Fruit fly (Drosophila melanogaster): ENCODE measurements around the gene gammaSnap2.

Gene gammaSnap2

dm6 chr3R:10134341-10134668 is 13.1 kb upstream of the gammaSnap2 start (continued):
- TF ChIP-seq croc (GFP tag; conservative IDR thresholded peaks at IDR 0.05) = no peak
- peak; percentile 51; the same call in 1 of the 2 replicates for TF ChIP-seq slbo (GFP tag; IDR thresholded peaks at IDR 0.05)
- no peak for TF ChIP-seq pita (GFP tag; optimal IDR thresholded peaks at IDR 0.05)
- no peak for TF ChIP-seq CG4707 (GFP tag; optimal IDR thresholded peaks at IDR 0.05)
- TF ChIP-seq aop (GFP tag; IDR thresholded peaks at IDR 0.05) = no peak
- TF ChIP-seq Oli (tag; optimal IDR thresholded peaks at IDR 0.05) = no peak
- no peak for TF ChIP-seq dmrt11E (tag; optimal IDR thresholded peaks at IDR 0.05)
- TF ChIP-seq shn (GFP tag; optimal IDR thresholded peaks at IDR 0.05) = no peak
- peak; percentile 6 for TF ChIP-seq CG13894 (tag; optimal IDR thresholded peaks at IDR 0.05)
- no peak for TF ChIP-seq onecut (GFP tag; IDR thresholded peaks at IDR 0.05)
- TF ChIP-seq Hey (tag; optimal IDR thresholded peaks at IDR 0.05) = no peak
- 0 out of 3 replicates have a peak, but pooled peaks have one; percentile 27 for TF ChIP-seq dysf (GFP tag; IDR thresholded peaks at IDR 0.05)
- TF ChIP-seq Blimp-1 (GFP tag; optimal IDR thresholded peaks at IDR 0.05) = no peak
- TF ChIP-seq Asciz (GFP tag; optimal IDR thresholded peaks at IDR 0.05) = no peak
- peak; percentile 4 for TF ChIP-seq Hand (GFP tag; optimal IDR thresholded peaks at IDR 0.05)
- TF ChIP-seq CG7987 (GFP tag; optimal IDR thresholded peaks at IDR 0.05) = peak; percentile 57
- TF ChIP-seq eve (GFP tag; optimal IDR thresholded peaks at IDR 0.05) = no peak
- TF ChIP-seq Fer2 (tag; optimal IDR thresholded peaks at IDR 0.05) = no peak
- no peak for TF ChIP-seq CG11247 (GFP tag; IDR thresholded peaks at IDR 0.05)
- peak; percentile 5 for TF ChIP-seq CG7839 (tag; optimal IDR thresholded peaks at IDR 0.05)
- TF ChIP-seq tgo (GFP tag; IDR thresholded peaks at IDR 0.05) = no peak
- no peak for TF ChIP-seq CG15011 (GFP tag; optimal IDR thresholded peaks at IDR 0.05)
- no peak for TF ChIP-seq CG5245 (GFP tag; optimal IDR thresholded peaks at IDR 0.05)
- no peak for TF ChIP-seq tup (GFP tag; optimal IDR thresholded peaks at IDR 0.05)
- no peak for TF ChIP-seq CG11085 (GFP tag; IDR thresholded peaks at IDR 0.05)
- peak; percentile 17 for TF ChIP-seq CG8924 (tag; optimal IDR thresholded peaks at IDR 0.05)
- peak; percentile 43 for TF ChIP-seq Hsf (GFP tag; optimal IDR thresholded peaks at IDR 0.05)
- TF ChIP-seq CG7271 (tag; optimal IDR thresholded peaks at IDR 0.05) = no peak
- TF ChIP-seq CG9727 (GFP tag; optimal IDR thresholded peaks at IDR 0.05) = no peak
- no peak for TF ChIP-seq Mrtf (GFP tag; IDR thresholded peaks at IDR 0.05)
- no peak for TF ChIP-seq Ptx1 (GFP tag; IDR thresholded peaks at IDR 0.05)
- peak; percentile 35; the same call in 1 of the 2 replicates for TF ChIP-seq Bgb (GFP tag; IDR thresholded peaks at IDR 0.05; ENCODE audit: partially characterized antibody)
- no peak for TF ChIP-seq GATAe (GFP tag; conservative IDR thresholded peaks at IDR 0.05)
- TF ChIP-seq Rx (GFP tag; IDR thresholded peaks at IDR 0.05) = no peak
- peak; percentile 81 for TF ChIP-seq stwl (tag; optimal IDR thresholded peaks at IDR 0.05)
- no peak for TF ChIP-seq CG15269 (tag; optimal IDR thresholded peaks at IDR 0.05)
- TF ChIP-seq emc (GFP tag; optimal IDR thresholded peaks at IDR 0.05) = no peak
- TF ChIP-seq lola (GFP tag; optimal IDR thresholded peaks at IDR 0.05) = no peak
- TF ChIP-seq gem (tag; optimal IDR thresholded peaks at IDR 0.05) = no peak
- no peak for TF ChIP-seq fd96Cb (tag; optimal IDR thresholded peaks at IDR 0.05)
- peak; percentile 14 for TF ChIP-seq crc (GFP tag; optimal IDR thresholded peaks at IDR 0.05)
- TF ChIP-seq lov (optimal IDR thresholded peaks at IDR 0.05) = no peak
- TF ChIP-seq lov (GFP tag; IDR thresholded peaks at IDR 0.05) = peak; percentile 9; the same call in 1 of the 3 replicates
- no peak for TF ChIP-seq vnd (GFP tag; IDR thresholded peaks at IDR 0.05; ENCODE audit: partially characterized antibody)
- TF ChIP-seq rib (GFP tag; IDR thresholded peaks at IDR 0.05) = peak; percentile 76
- no peak for TF ChIP-seq bab2 (GFP tag; optimal IDR thresholded peaks at IDR 0.05)
- TF ChIP-seq bbx (GFP tag; IDR thresholded peaks at IDR 0.05; ENCODE audit: partially characterized antibody) = peak; percentile 51; the same call in 1 of the 2 replicates
- TF ChIP-seq CG34224 (GFP tag; IDR thresholded peaks at IDR 0.05; ENCODE audit: partially characterized antibody) = no peak
- TF ChIP-seq nerfin-2 (GFP tag; IDR thresholded peaks at IDR 0.05; ENCODE audit: partially characterized antibody) = no peak
- TF ChIP-seq CTCF (GFP tag; optimal IDR thresholded peaks at IDR 0.05) = no peak
- no peak for TF ChIP-seq CG6654 (GFP tag; optimal IDR thresholded peaks at IDR 0.05)

Measured in whole organism, embryonic.